Fruit fly (Drosophila melanogaster) whole organism, wandering third instar larva: Measurements from ENCODE around the gene CG42232.

Source experiments
- Abd-B ChIP-seq: fragments of >200 bp; optimal IDR thresholded peaks from 2 replicates; lab custom pipeline; 2017; ENCODE audit warnings: missing biosample characterization, missing genetic modification characterization
- CG32264 ChIP-seq: fragments of 200-800 bp; sonication (Bioruptor generic); optimal IDR thresholded peaks from 2 replicates; lab custom pipeline; 2016; ENCODE audit warnings: missing biosample characterization, missing genetic modification characterization
- CG9705 ChIP-seq: fragments of 200-800 bp; sonication (Bioruptor generic); optimal IDR thresholded peaks from 2 replicates; lab custom pipeline; 2018; ENCODE audit warnings: missing biosample characterization, mild to moderate bottlenecking, missing genetic modification characterization
- CrebA ChIP-seq: fragments of 200-800 bp; sonication (Bioruptor generic); optimal IDR thresholded peaks from 2 replicates; lab custom pipeline; 2016; ENCODE audit warnings: missing biosample characterization, mild to moderate bottlenecking, missing genetic modification characterization, borderline replicate concordance
- Dif ChIP-seq: fragments of 200-275, 200-300 bp; sonication (Bioruptor generic); optimal IDR thresholded peaks from 2 replicates; lab custom pipeline; 2018; ENCODE audit warnings: missing biosample characterization, missing genetic modification characterization; ENCODE audit not compliant: partially characterized antibody
- GATAd ChIP-seq: sonication (Bioruptor generic); optimal IDR thresholded peaks from 2 replicates; lab custom pipeline; 2016; ENCODE audit warnings: missing biosample characterization, missing genetic modification characterization
- HLH106 ChIP-seq: fragments of 200-800 bp; optimal IDR thresholded peaks from 3 replicates; lab custom pipeline; 2019; ENCODE audit warnings: missing biosample characterization, mild to moderate bottlenecking, missing genetic modification characterization, moderate library complexity
- Hnf4 ChIP-seq: fragments of 200-800 bp; sonication (Bioruptor generic); optimal IDR thresholded peaks from 2 replicates; lab custom pipeline; 2016; ENCODE audit warnings: missing biosample characterization, mild to moderate bottlenecking, missing genetic modification characterization
- Hr78 ChIP-seq: fragments of >200 bp; optimal IDR thresholded peaks from 2 replicates; lab custom pipeline; 2017; ENCODE audit warnings: missing biosample characterization, missing genetic modification characterization
- Hr83 ChIP-seq: fragments of 200-300 bp; sonication (Bioruptor generic); optimal IDR thresholded peaks from 2 replicates; lab custom pipeline; 2016; ENCODE audit warnings: missing biosample characterization, mild to moderate bottlenecking, missing genetic modification characterization, moderate library complexity; ENCODE audit not compliant: poor library complexity, severe bottlenecking
- Jra ChIP-seq: sonication (Bioruptor generic); optimal IDR thresholded peaks from 2 replicates; lab custom pipeline; 2016; ENCODE audit warnings: missing biosample characterization, missing genetic modification characterization
- Mio ChIP-seq: sonication (Bioruptor generic); optimal IDR thresholded peaks from 2 replicates; lab custom pipeline; 2016; ENCODE audit warnings: missing biosample characterization, missing genetic modification characterization
- Myc ChIP-seq: fragments of >200 bp; optimal IDR thresholded peaks from 2 replicates; lab custom pipeline; 2017
- N ChIP-seq: fragments of >200 bp; optimal IDR thresholded peaks from 2 replicates; lab custom pipeline; 2018; ENCODE audit warnings: missing biosample characterization, missing external identifiers, missing genetic modification characterization
- OdsH ChIP-seq: fragments of 200-800 bp; sonication (Bioruptor generic); optimal IDR thresholded peaks from 2 replicates; lab custom pipeline; 2016; ENCODE audit warnings: missing biosample characterization, mild to moderate bottlenecking, missing genetic modification characterization
- Rel ChIP-seq, 2 experiments: fragments of 200-800 bp; sonication (Bioruptor generic) in 1 of 2; optimal IDR thresholded peaks; 2 replicates in 1 of 2; 3 replicates in 1 of 2; lab custom pipeline; 2016 to 2019; ENCODE audit warnings: mild to moderate bottlenecking in 2 of 2, missing biosample characterization in 2 of 2, missing genetic modification characterization in 2 of 2, moderate library complexity in 1 of 2
- Sp1 ChIP-seq: fragments of 200-800 bp; sonication (Bioruptor generic); optimal IDR thresholded peaks from 3 replicates; lab custom pipeline; 2019; ENCODE audit warnings: missing biosample characterization, mild to moderate bottlenecking, missing genetic modification characterization, moderate library complexity
- Vsx2 ChIP-seq: fragments of 200-300, 225-300 bp; sonication (Bioruptor generic); optimal IDR thresholded peaks from 2 replicates; lab custom pipeline; 2018; ENCODE audit warnings: missing biosample characterization, missing genetic modification characterization; ENCODE audit not compliant: partially characterized antibody
- br ChIP-seq: fragments of 200-800 bp; sonication (Bioruptor generic); optimal IDR thresholded peaks from 2 replicates; lab custom pipeline; 2016; ENCODE audit warnings: missing biosample characterization, missing genetic modification characterization
- brk ChIP-seq: fragments of 200-800 bp; sonication (Bioruptor generic); optimal IDR thresholded peaks from 2 replicates; lab custom pipeline; 2016; ENCODE audit warnings: missing biosample characterization, mild to moderate bottlenecking, missing genetic modification characterization
- dl ChIP-seq, 2 experiments: fragments of 175-275, 200-275 bp in 1 of 2; fragments of 200-275 bp in 1 of 2; sonication (Bioruptor generic); optimal IDR thresholded peaks; lab custom pipeline; 2018; ENCODE audit warnings: mild to moderate bottlenecking in 2 of 2, missing biosample characterization in 2 of 2, missing genetic modification characterization in 2 of 2, moderate library complexity in 2 of 2; ENCODE audit not compliant: partially characterized antibody in 2 of 2, insufficient read depth in 1 of 2
- dmrt93B ChIP-seq: fragments of 200-800 bp; sonication (Bioruptor generic); optimal IDR thresholded peaks from 2 replicates; lab custom pipeline; 2018; ENCODE audit warnings: missing biosample characterization, mild to moderate bottlenecking, missing genetic modification characterization
- dsf ChIP-seq: sonication (Bioruptor generic); optimal IDR thresholded peaks from 2 replicates; lab custom pipeline; 2016; ENCODE audit warnings: missing biosample characterization, missing genetic modification characterization, borderline replicate concordance
- ey ChIP-seq: fragments of 200-800 bp; sonication (Bioruptor generic); optimal IDR thresholded peaks from 2 replicates; lab custom pipeline; 2016; ENCODE audit warnings: missing biosample characterization, missing genetic modification characterization
- fru ChIP-seq: fragments of 200-800 bp; sonication (Bioruptor generic); optimal IDR thresholded peaks from 3 replicates; lab custom pipeline; 2016; ENCODE audit warnings: missing biosample characterization, mild to moderate bottlenecking, missing genetic modification characterization
- h ChIP-seq: fragments of 200-800 bp; sonication (Bioruptor generic); optimal IDR thresholded peaks from 3 replicates; lab custom pipeline; 2016; ENCODE audit warnings: missing biosample characterization, mild to moderate bottlenecking, missing genetic modification characterization
- jim ChIP-seq: fragments of 175-275, 200-325 bp; sonication (Bioruptor generic); optimal IDR thresholded peaks from 2 replicates; lab custom pipeline; 2016; ENCODE audit warnings: missing biosample characterization, mild to moderate bottlenecking, missing genetic modification characterization
- lola ChIP-seq: fragments of >200 bp; optimal IDR thresholded peaks from 2 replicates; lab custom pipeline; 2017; ENCODE audit warnings: missing biosample characterization, missing genetic modification characterization
- pan ChIP-seq: fragments of >200 bp; optimal IDR thresholded peaks from 2 replicates; lab custom pipeline; 2017
- psq ChIP-seq: fragments of 200-800 bp; sonication (Bioruptor generic); optimal IDR thresholded peaks from 3 replicates; lab custom pipeline; 2017; ENCODE audit warnings: missing biosample characterization, mild to moderate bottlenecking, missing genetic modification characterization, moderate library complexity
- rgr ChIP-seq: fragments of 200-800 bp; sonication (Bioruptor generic); optimal IDR thresholded peaks from 3 replicates; lab custom pipeline; 2016; ENCODE audit warnings: missing biosample characterization, mild to moderate bottlenecking, missing genetic modification characterization
- sage ChIP-seq: fragments of 200-800 bp; sonication (Bioruptor generic); optimal IDR thresholded peaks from 2 replicates; lab custom pipeline; 2016; ENCODE audit warnings: missing biosample characterization, mild to moderate bottlenecking, missing genetic modification characterization
- sv ChIP-seq: fragments of 200-800 bp; sonication (Bioruptor generic); optimal IDR thresholded peaks from 3 replicates; lab custom pipeline; 2016; ENCODE audit warnings: missing biosample characterization, missing genetic modification characterization
- tai ChIP-seq: sonication (Bioruptor generic); optimal IDR thresholded peaks from 2 replicates; lab custom pipeline; 2016; ENCODE audit warnings: missing biosample characterization, missing genetic modification characterization
- usp ChIP-seq: fragments of >200 bp; optimal IDR thresholded peaks from 2 replicates; lab custom pipeline; 2017; ENCODE audit warnings: missing biosample characterization, missing genetic modification characterization
- woc ChIP-seq: sonication (Bioruptor generic); optimal IDR thresholded peaks from 2 replicates; lab custom pipeline; 2016; ENCODE audit warnings: missing biosample characterization, mild to moderate bottlenecking, missing genetic modification characterization

CG42232 gene

DNA sequence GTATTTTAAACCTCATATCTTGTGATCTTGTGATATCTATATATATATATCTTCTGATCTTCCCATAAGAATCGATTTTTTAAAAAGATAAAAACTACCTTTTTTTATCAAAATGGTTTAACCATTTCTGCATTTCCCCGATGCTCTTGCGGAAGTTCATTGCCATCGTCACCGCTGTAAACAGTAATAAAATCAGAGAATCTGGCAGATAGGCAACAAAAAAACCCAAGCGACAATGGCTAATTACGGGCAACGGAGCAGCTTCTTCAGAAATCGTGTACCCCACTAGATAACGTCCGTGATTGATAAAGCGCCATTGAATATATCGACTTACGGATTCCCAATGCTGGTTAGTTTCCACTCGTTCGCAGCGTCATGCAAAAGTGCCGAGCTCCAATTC is 15.3 kb downstream of the CG42232 start, which contains the start of gene CG10405:
Gene CG10405 (plus strand): TSS at position 301 of the 400 bp plus-strand sequence.
- TF ChIP-seq brk (GFP tag; lab: Kevin White, UChicago) = no peak
- no peak for TF ChIP-seq br (GFP tag; lab: Kevin White, UChicago)
- no peak for TF ChIP-seq psq (GFP tag; lab: Kevin White, UChicago)
- TF ChIP-seq, all 38 proteins: peak for 0

dm6 chr3R:16453597-16453996 is 15.9 kb downstream of the CG42232 start, which contains the start of gene Pak3:
Gene Pak3, minus strand, starts transcription at chr3R:16453821.
- peak; percentile 58 for TF ChIP-seq Hr83 (GFP tag; lab: Kevin White, UChicago)
- peak; percentile 48 for TF ChIP-seq Vsx2 (GFP tag; lab: Kevin White, UChicago)
- no peak for TF ChIP-seq CG9705 (GFP tag; lab: Kevin White, UChicago)
- no peak for TF ChIP-seq dl (GFP tag; optimal IDR thresholded peaks at IDR 0.05; lab: Kevin White, UChicago; ENCODE audit: insufficient read depth in 1 of 2, partially characterized antibody in 2 of 2)
- TF ChIP-seq Rel (GFP tag; optimal IDR thresholded peaks at IDR 0.05; lab: Kevin White, UChicago) = no peak
- TF ChIP-seq Rel (tag; optimal IDR thresholded peaks at IDR 0.05; lab: Kevin White, UChicago) = peak; percentile 8
- TF ChIP-seq dsf = no peak
- no peak for TF ChIP-seq Dif
- no peak for TF ChIP-seq lola (GFP tag; lab: Kevin White, UChicago)
- no peak for TF ChIP-seq CG32264 (GFP tag; lab: Kevin White, UChicago)

- TF ChIP-seq ey (GFP tag; lab: Kevin White, UChicago) = no peak
- TF ChIP-seq rgr (GFP tag; lab: Kevin White, UChicago) = no peak
- no peak for TF ChIP-seq pan
- TF ChIP-seq GATAd = no peak
- TF ChIP-seq N (GFP tag; lab: Kevin White, UChicago) = peak; percentile 36
- TF ChIP-seq dsf = no peak
- TF ChIP-seq Vsx2 (GFP tag; lab: Kevin White, UChicago) = no peak
- no peak for TF ChIP-seq Hr78 (GFP tag; lab: Kevin White, UChicago)
- TF ChIP-seq Hnf4 = no peak
- peak; percentile 13 to 50 for TF ChIP-seq dl (GFP tag; optimal IDR thresholded peaks at IDR 0.05; lab: Kevin White, UChicago; ENCODE audit: insufficient read depth in 1 of 2, partially characterized antibody in 2 of 2)
- TF ChIP-seq dmrt93B (GFP tag; lab: Kevin White, UChicago) = no peak
- TF ChIP-seq Rel (GFP tag; optimal IDR thresholded peaks at IDR 0.05; lab: Kevin White, UChicago) = no peak
- TF ChIP-seq Rel (tag; optimal IDR thresholded peaks at IDR 0.05; lab: Kevin White, UChicago) = peak; percentile 52
- TF ChIP-seq Jra = peak; percentile 90
- peak; percentile 67 for TF ChIP-seq Dif
- peak; percentile 15 for TF ChIP-seq psq (GFP tag; lab: Kevin White, UChicago)
- TF ChIP-seq tai = no peak
- no peak for TF ChIP-seq jim
- no peak for TF ChIP-seq lola (GFP tag; lab: Kevin White, UChicago)
Observed at dm6 chr3R:16452954-16453587, 16.4 kb downstream of the CG42232 start.

- peak; percentile 71 for TF ChIP-seq Hr83 (GFP tag; lab: Kevin White, UChicago)
- no peak for TF ChIP-seq dsf
- TF ChIP-seq N (GFP tag; lab: Kevin White, UChicago) = no peak
- no peak for TF ChIP-seq Abd-B
- no peak for TF ChIP-seq Myc
- no peak for TF ChIP-seq jim
- TF ChIP-seq dl (GFP tag; optimal IDR thresholded peaks at IDR 0.05; lab: Kevin White, UChicago; ENCODE audit: insufficient read depth in 1 of 2, partially characterized antibody in 2 of 2) = peak in 1 of 2 experiments; percentile 53
- peak; percentile 47 for TF ChIP-seq sv (GFP tag; lab: Kevin White, UChicago)
- TF ChIP-seq HLH106 (tag; lab: Kevin White, UChicago) = peak; percentile 88
- peak; percentile 59 for TF ChIP-seq GATAd
- TF ChIP-seq pan = no peak
- peak; percentile 68 for TF ChIP-seq CG32264 (GFP tag; lab: Kevin White, UChicago)
- peak; percentile 88 for TF ChIP-seq fru (GFP tag; lab: Kevin White, UChicago)
- peak; percentile 93 for TF ChIP-seq h (GFP tag; lab: Kevin White, UChicago)
- TF ChIP-seq Jra = peak; percentile 32
- no peak for TF ChIP-seq CrebA (GFP tag; lab: Kevin White, UChicago)
- peak; percentile 91 for TF ChIP-seq ey (GFP tag; lab: Kevin White, UChicago)
- TF ChIP-seq br (GFP tag; lab: Kevin White, UChicago) = peak; percentile 84
- TF ChIP-seq dmrt93B (GFP tag; lab: Kevin White, UChicago) = no peak
- peak; percentile 70 for TF ChIP-seq woc (GFP tag; lab: Kevin White, UChicago)
- TF ChIP-seq Mio (GFP tag; lab: Kevin White, UChicago) = peak; percentile 55
- peak; percentile 81 for TF ChIP-seq Hnf4
- no peak for TF ChIP-seq tai
- TF ChIP-seq Vsx2 (GFP tag; lab: Kevin White, UChicago) = peak; percentile 46
- TF ChIP-seq Hr78 (GFP tag; lab: Kevin White, UChicago) = no peak
- peak; percentile 64 for TF ChIP-seq Sp1
- TF ChIP-seq OdsH = peak; percentile 82
- TF ChIP-seq usp (GFP tag; lab: Kevin White, UChicago) = no peak
- TF ChIP-seq sage (GFP tag; lab: Kevin White, UChicago) = peak; percentile 42
- TF ChIP-seq lola (GFP tag; lab: Kevin White, UChicago) = no peak
- peak; percentile 48 for TF ChIP-seq Dif
- TF ChIP-seq Rel (GFP tag; optimal IDR thresholded peaks at IDR 0.05; lab: Kevin White, UChicago) = no peak
- peak; percentile 100 for TF ChIP-seq Rel (tag; optimal IDR thresholded peaks at IDR 0.05; lab: Kevin White, UChicago)
Observed at dm6 chr3R:16449187-16449973, 20.1 kb downstream of the CG42232 start.
